Worm (Caenorhabditis elegans) whole organism, midembryonic: ENCODE measurements around the gene F13B12.1.
A peak's percentile ranks its signal among the peaks of the same experiment; 100 is the strongest.

Experiments
- T22C8.4 ChIP-seq: fragments of 200-800 bp; sonication (Bioruptor generic); IDR thresholded peaks from 2 replicates; pipeline ENCODE4 v1.3.6; 2022; ENCODE audit warnings: missing genetic modification characterization, missing compliant biosample characterization
- cog-1 ChIP-seq: sonication (generic microtip); optimal IDR thresholded peaks from 2 replicates; lab custom pipeline; 2016; ENCODE audit warnings: missing genetic modification characterization, missing compliant biosample characterization
- flt-1 ChIP-seq: fragments of 200-800 bp; sonication (Bioruptor generic); IDR thresholded peaks from 2 replicates; pipeline ENCODE4 v1.3.6; 2022; ENCODE audit warnings: missing genetic modification characterization, missing compliant biosample characterization
- klf-2 ChIP-seq: fragments of 200-800 bp; sonication (Bioruptor generic); conservative IDR thresholded peaks from 2 replicates; pipeline ENCODE4 v1.3.6; 2022; ENCODE audit warnings: missing genetic modification reagents, missing genetic modification characterization, missing compliant biosample characterization
- med-1 ChIP-seq: sonication (generic microtip); optimal IDR thresholded peaks from 2 replicates; lab custom pipeline; 2017; ENCODE audit warnings: missing genetic modification characterization, mild to moderate bottlenecking, missing compliant biosample characterization, antibody characterized with exemption, missing genetic modification reagents; ENCODE audit not compliant: insufficient read depth
- tab-1 ChIP-seq: fragments of 200-800 bp; sonication (Bioruptor generic); IDR thresholded peaks from 2 replicates; pipeline ENCODE4 v1.3.6; 2022; ENCODE audit warnings: missing genetic modification characterization, missing compliant biosample characterization
- ztf-23 ChIP-seq: fragments of 200-800 bp; sonication (Bioruptor generic); IDR thresholded peaks from 2 replicates; pipeline ENCODE4 v1.3.6; 2022; ENCODE audit warnings: missing genetic modification reagents, missing genetic modification characterization, missing compliant biosample characterization
- ztf-29 ChIP-seq: fragments of 200-800 bp; sonication (Bioruptor generic); IDR thresholded peaks from 2 replicates; pipeline ENCODE4 v1.3.6; 2022; ENCODE audit warnings: missing genetic modification reagents, missing genetic modification characterization, missing compliant biosample characterization

The F13B12.1 gene

DNA sequence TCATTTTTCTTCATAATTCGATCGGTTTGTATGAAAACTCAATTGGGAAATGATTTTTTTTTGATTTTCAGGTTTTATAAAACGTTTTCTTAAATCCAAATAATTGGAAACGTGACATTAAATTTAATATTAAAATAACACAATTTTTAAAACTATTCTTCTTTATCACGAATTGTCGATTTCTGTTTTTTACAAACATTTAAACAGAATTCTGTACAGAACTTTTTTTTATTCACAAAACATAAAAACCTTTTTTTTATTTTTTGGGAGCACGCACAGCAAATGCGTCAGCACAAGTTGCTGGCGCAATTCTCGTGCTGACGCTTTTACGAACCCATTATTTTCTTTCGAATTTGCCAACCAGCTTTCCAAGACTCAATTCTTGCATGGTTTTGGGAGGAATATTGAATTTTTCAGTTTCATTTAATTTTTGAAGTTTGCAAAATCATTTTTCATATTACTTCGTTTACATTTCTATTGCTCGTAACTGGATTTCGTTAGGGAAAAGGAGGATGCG lies 50.6 kb downstream of the F13B12.1 start, which contains the start of gene mpz-5:
mpz-5 (minus strand) TSS at position 51 of the 517 bp plus-strand sequence.
- TF ChIP-seq flt-1 (GFP tag; lab: Robert Waterston, UW) (0 out of 2 replicates have a peak, but pooled peaks have one; percentile 46), T22C8.4 (GFP tag; lab: Robert Waterston, UW) (no peak), klf-2 (GFP tag; lab: Robert Waterston, UW) (no peak), med-1 (GFP tag; lab: Kevin White, UChicago) (peak; percentile 20), ztf-23 (GFP tag; lab: Robert Waterston, UW) (0 out of 2 replicates have a peak, but pooled peaks have one; percentile 56), tab-1 (GFP tag; lab: Robert Waterston, UW) (no peak), cog-1 (no peak), ztf-29 (0 out of 2 replicates have a peak, but pooled peaks have one; percentile 26)
